Worm (Caenorhabditis elegans): Measurements from ENCODE around the gene F16G10.2.

Gene F16G10.2

DNA sequence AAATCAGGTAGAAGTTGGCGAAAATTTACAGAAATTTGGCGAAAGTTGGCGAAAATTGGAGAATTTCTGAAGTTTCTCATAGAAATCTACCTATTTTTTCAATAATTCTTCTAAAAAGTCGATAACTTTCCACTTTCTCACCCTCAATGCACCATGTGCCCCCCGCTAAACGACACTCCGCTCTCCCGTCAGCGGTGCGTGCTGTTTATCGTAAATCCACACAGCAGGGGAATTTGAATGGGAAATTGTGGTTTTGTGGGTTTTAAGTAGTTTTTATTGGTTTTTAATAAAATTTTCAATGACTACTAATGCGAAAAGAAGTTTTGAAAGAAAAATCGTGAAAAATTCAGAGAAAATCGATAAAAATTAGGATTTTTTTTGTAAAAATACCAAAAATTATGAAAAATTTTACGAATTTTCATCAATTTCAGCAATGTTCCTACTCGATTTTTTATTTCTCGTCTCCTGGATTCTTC, 33.0 kb upstream of the F16G10.2 start, which contains the start of gene F43C11.6 (continued):
- no peak for TF ChIP-seq alr-1 (tag; optimal IDR thresholded peaks at IDR 0.05; ENCODE audit: borderline replicate concordance)
- no peak for TF ChIP-seq grh-1 (GFP tag; IDR thresholded peaks at IDR 0.05)
- no peak for TF ChIP-seq nhr-77 (tag; optimal IDR thresholded peaks at IDR 0.05)
- no peak for TF ChIP-seq zag-1 (tag; optimal IDR thresholded peaks at IDR 0.05)
- TF ChIP-seq zip-4 (GFP tag; optimal IDR thresholded peaks at IDR 0.05), result no peak
- no peak for TF ChIP-seq nhr-19 (GFP tag; conservative IDR thresholded peaks at IDR 0.05)
- no peak for TF ChIP-seq nhr-85 (tag)
- no peak for TF ChIP-seq pag-3 (tag; optimal IDR thresholded peaks at IDR 0.05; ENCODE audit: borderline replicate concordance, insufficient read depth)
- no peak for TF ChIP-seq nhr-12 (tag; optimal IDR thresholded peaks at IDR 0.05)
- peak; percentile 55 for TF ChIP-seq C16A3.4 (tag; optimal IDR thresholded peaks at IDR 0.05)
- TF ChIP-seq unc-86 (tag; optimal IDR thresholded peaks at IDR 0.05), result no peak
- TF ChIP-seq pax-3 (tag; optimal IDR thresholded peaks at IDR 0.05), result no peak
- no peak for TF ChIP-seq unc-30 (tag; optimal IDR thresholded peaks at IDR 0.05)
- peak; percentile 37 to 73 for TF ChIP-seq lsy-2 (tag; optimal IDR thresholded peaks at IDR 0.05)
- peak; percentile 27 for TF ChIP-seq lin-15B (tag; optimal IDR thresholded peaks at IDR 0.05)
- TF ChIP-seq lin-14 (GFP tag; optimal IDR thresholded peaks at IDR 0.05), result no peak
- TF ChIP-seq egl-13 (tag; optimal IDR thresholded peaks at IDR 0.05), result no peak
- TF ChIP-seq fkh-8 (tag; optimal IDR thresholded peaks at IDR 0.05), result no peak
- TF ChIP-seq dsc-1 (tag; optimal IDR thresholded peaks at IDR 0.05), result no peak
- no peak for TF ChIP-seq snu-23 (GFP tag; optimal IDR thresholded peaks at IDR 0.05)
- no peak for TF ChIP-seq ceh-8 (GFP tag; optimal IDR thresholded peaks at IDR 0.05)
- no peak for TF ChIP-seq elt-3 (tag; optimal IDR thresholded peaks at IDR 0.05)
- TF ChIP-seq ets-5 (GFP tag; IDR thresholded peaks at IDR 0.05), result no peak
- no peak for TF ChIP-seq ceh-88 (GFP tag; IDR thresholded peaks at IDR 0.05)
- TF ChIP-seq nhr-90 (tag; optimal IDR thresholded peaks at IDR 0.05; ENCODE audit: poor library complexity), result no peak
- TF ChIP-seq dpl-1 (GFP tag; optimal IDR thresholded peaks at IDR 0.05), result peak; percentile 35 to 76 (median 37)
- no peak for TF ChIP-seq nhr-71 (tag; optimal IDR thresholded peaks at IDR 0.05)
- no peak for TF ChIP-seq aha-1 (tag; optimal IDR thresholded peaks at IDR 0.05)
- TF ChIP-seq ztf-4 (tag; optimal IDR thresholded peaks at IDR 0.05), result no peak
- no peak for TF ChIP-seq fkh-4 (tag; optimal IDR thresholded peaks at IDR 0.05; ENCODE audit: borderline replicate concordance)
- TF ChIP-seq elt-2 (tag; optimal IDR thresholded peaks at IDR 0.05), result no peak
- no peak for TF ChIP-seq unc-130 (tag; optimal IDR thresholded peaks at IDR 0.05)
- TF ChIP-seq efl-3 (GFP tag; optimal IDR thresholded peaks at IDR 0.05), result no peak
- TF ChIP-seq hlh-4 (tag; optimal IDR thresholded peaks at IDR 0.05), result no peak
- TF ChIP-seq fos-1 (tag; optimal IDR thresholded peaks at IDR 0.05), result no peak
- no peak for TF ChIP-seq lin-39 (tag; optimal IDR thresholded peaks at IDR 0.05)
- no peak for TF ChIP-seq snpc-4 (tag; optimal IDR thresholded peaks at IDR 0.05)
- no peak for TF ChIP-seq nhr-47 (tag; optimal IDR thresholded peaks at IDR 0.05)
- TF ChIP-seq Y116A8C.19 (tag; optimal IDR thresholded peaks at IDR 0.05; ENCODE audit: borderline replicate concordance), result no peak
- TF ChIP-seq efl-1 (optimal IDR thresholded peaks at IDR 0.05), result peak; percentile 55 to 63
- TF ChIP-seq efl-1 (GFP tag; optimal IDR thresholded peaks at IDR 0.05 in 1 of 2), result peak; percentile 58 to 95
- TF ChIP-seq hpl-2 (GFP tag; optimal IDR thresholded peaks at IDR 0.05), result no peak
- no peak for TF ChIP-seq sup-37 (GFP tag; optimal IDR thresholded peaks at IDR 0.05)
- no peak; the same call in 1 of the 2 replicates for TF ChIP-seq isw-1 (GFP tag; IDR thresholded peaks at IDR 0.05)
- no peak for TF ChIP-seq C04F5.9 (tag; optimal IDR thresholded peaks at IDR 0.05)
- no peak for TF ChIP-seq mab-9 (GFP tag; IDR thresholded peaks at IDR 0.05)
- no peak for TF ChIP-seq lir-3 (tag; optimal IDR thresholded peaks at IDR 0.05; ENCODE audit: poor library complexity)
- TF ChIP-seq xbp-1 (tag; optimal IDR thresholded peaks at IDR 0.05), result peak; percentile 8
- no peak for TF ChIP-seq mef-2 (tag; optimal IDR thresholded peaks at IDR 0.05)

All from whole organism, L1 larva.